Fruit fly (Drosophila melanogaster) whole organism, embryonic: ENCODE results near the gene Sec10.

Source experiments
- BEAF-32 ChIP-seq: fragments of 200-800 bp; sonication (Bioruptor generic); optimal IDR thresholded peaks from 3 replicates; lab custom pipeline; 2017; ENCODE audit warnings: missing biosample characterization, missing genetic modification characterization, mild to moderate bottlenecking, moderate library complexity, missing genetic modification reagents
- CG10431 ChIP-seq: fragments of 200-800 bp; sonication (Bioruptor generic); optimal IDR thresholded peaks from 3 replicates; lab custom pipeline; 2018; ENCODE audit warnings: missing biosample characterization, mild to moderate bottlenecking, missing genetic modification characterization
- CG11723 ChIP-seq: fragments of 200-800 bp; sonication (Bioruptor generic); optimal IDR thresholded peaks from 2 replicates; lab custom pipeline; 2017; ENCODE audit warnings: missing biosample characterization, mild to moderate bottlenecking, missing genetic modification characterization
- CG12155 ChIP-seq: fragments of 200-800 bp; sonication (Bioruptor generic); optimal IDR thresholded peaks from 3 replicates; lab custom pipeline; 2016; ENCODE audit warnings: missing biosample characterization, missing genetic modification characterization
- CG13624 ChIP-seq: fragments of 200-800 bp; sonication (Bioruptor generic); optimal IDR thresholded peaks from 2 replicates; lab custom pipeline; 2016; ENCODE audit warnings: missing biosample characterization, missing genetic modification characterization
- CG14050 ChIP-seq: fragments of 200-800 bp; sonication (Bioruptor generic); IDR thresholded peaks from 3 replicates; pipeline ENCODE4 v1.3.6; 2022; ENCODE audit warnings: missing biosample characterization, missing genetic modification characterization
- CG14441 ChIP-seq: fragments of 200-800 bp; sonication (Bioruptor generic); IDR thresholded peaks from 2 replicates; pipeline ENCODE4 v1.3.6; 2022; ENCODE audit warnings: missing biosample characterization, missing genetic modification characterization
- CG14710 ChIP-seq: fragments of 200-800 bp; sonication (Bioruptor generic); optimal IDR thresholded peaks from 3 replicates; lab custom pipeline; 2019; ENCODE audit warnings: missing biosample characterization, mild to moderate bottlenecking, missing genetic modification characterization, moderate library complexity
- CG15269 ChIP-seq: fragments of 200-800 bp; sonication (Bioruptor generic); optimal IDR thresholded peaks from 2 replicates; lab custom pipeline; 2018; ENCODE audit warnings: missing biosample characterization, mild to moderate bottlenecking, missing genetic modification characterization, moderate library complexity
- CG15479 ChIP-seq: fragments of 200-800 bp; sonication (Bioruptor generic); optimal IDR thresholded peaks from 3 replicates; lab custom pipeline; 2019; ENCODE audit warnings: missing biosample characterization, mild to moderate bottlenecking, missing genetic modification characterization, moderate library complexity
- CG15601 ChIP-seq: fragments of 200-800 bp; sonication (Bioruptor generic); optimal IDR thresholded peaks from 3 replicates; lab custom pipeline; 2019; ENCODE audit warnings: missing biosample characterization, mild to moderate bottlenecking, missing genetic modification characterization, moderate library complexity
- CG1602 ChIP-seq: fragments of 200-800 bp; sonication (Bioruptor generic); optimal IDR thresholded peaks from 3 replicates; lab custom pipeline; 2016; ENCODE audit warnings: missing biosample characterization, missing genetic modification characterization
- CG1647 ChIP-seq: fragments of 200-800 bp; sonication (Bioruptor generic); optimal IDR thresholded peaks from 3 replicates; lab custom pipeline; 2016; ENCODE audit warnings: missing biosample characterization, missing genetic modification characterization
- CG17328 ChIP-seq: fragments of 200-800 bp; sonication (Bioruptor generic); IDR thresholded peaks from 2 replicates; pipeline ENCODE4 v1.3.6; 2022; ENCODE audit warnings: missing biosample characterization, missing genetic modification characterization
- CG18476 ChIP-seq: fragments of 200-800 bp; sonication (Bioruptor generic); optimal IDR thresholded peaks from 2 replicates; lab custom pipeline; 2016; ENCODE audit warnings: missing biosample characterization, mild to moderate bottlenecking, missing genetic modification characterization
- CG18764 ChIP-seq: fragments of 200-800 bp; sonication (Bioruptor generic); optimal IDR thresholded peaks from 3 replicates; lab custom pipeline; 2016; ENCODE audit warnings: missing biosample characterization, missing genetic modification characterization
- CG31224 ChIP-seq: fragments of 200-800 bp; sonication (Bioruptor generic); IDR thresholded peaks from 2 replicates; pipeline ENCODE4 v1.3.6; 2022; ENCODE audit warnings: missing biosample characterization, missing genetic modification characterization
- CG4328 ChIP-seq: fragments of 200-800 bp; sonication (Bioruptor generic); optimal IDR thresholded peaks from 3 replicates; lab custom pipeline; 2017; ENCODE audit warnings: missing biosample characterization, missing genetic modification reagents, missing genetic modification characterization
- CG4404 ChIP-seq: fragments of 200-800 bp; sonication (Bioruptor generic); IDR thresholded peaks from 2 replicates; pipeline ENCODE4 v1.3.6; 2022; ENCODE audit warnings: missing biosample characterization, missing genetic modification characterization
- CG4854 ChIP-seq: fragments of 200-800 bp; sonication (Bioruptor generic); optimal IDR thresholded peaks from 2 replicates; lab custom pipeline; 2016; ENCODE audit warnings: missing biosample characterization, missing genetic modification characterization, inconsistent platforms
- CG6654 ChIP-seq: fragments of 200-800 bp; sonication (Bioruptor generic); optimal IDR thresholded peaks from 2 replicates; lab custom pipeline; 2017; ENCODE audit warnings: missing biosample characterization, mild to moderate bottlenecking, missing genetic modification characterization
- CG6683 ChIP-seq: fragments of 200-800 bp; sonication (Bioruptor generic); optimal IDR thresholded peaks from 2 replicates; lab custom pipeline; 2017; ENCODE audit warnings: missing biosample characterization, mild to moderate bottlenecking, missing genetic modification characterization, missing genetic modification reagents
- CG7963 ChIP-seq: fragments of 200-800 bp; sonication (Bioruptor generic); IDR thresholded peaks from 3 replicates; pipeline ENCODE4 v1.3.6; 2022; ENCODE audit warnings: missing biosample characterization, missing genetic modification characterization; ENCODE audit not compliant: partially characterized antibody
- CG9876 ChIP-seq: fragments of 200-800 bp; sonication (Bioruptor generic); optimal IDR thresholded peaks from 2 replicates; lab custom pipeline; 2016; ENCODE audit warnings: missing biosample characterization, missing genetic modification characterization
- CG9932 ChIP-seq: fragments of 200-800 bp; sonication (Bioruptor generic); IDR thresholded peaks from 2 replicates; pipeline ENCODE4 v1.3.6; 2022; ENCODE audit warnings: missing biosample characterization, missing genetic modification characterization
- CTCF ChIP-seq: fragments of 200-800 bp; sonication (Bioruptor generic); optimal IDR thresholded peaks from 2 replicates; lab custom pipeline; 2017; ENCODE audit warnings: missing biosample characterization, mild to moderate bottlenecking, missing genetic modification characterization, moderate library complexity
- CoRest ChIP-seq: fragments of 200-800 bp; sonication (Bioruptor generic); optimal IDR thresholded peaks from 3 replicates; lab custom pipeline; 2018; ENCODE audit warnings: missing biosample characterization, mild to moderate bottlenecking, missing genetic modification characterization, moderate library complexity
- Doc3 ChIP-seq: fragments of 200-800 bp; sonication (Bioruptor generic); IDR thresholded peaks from 3 replicates; pipeline ENCODE4 v1.3.6; 2022; ENCODE audit warnings: missing biosample characterization, missing genetic modification characterization; ENCODE audit not compliant: partially characterized antibody
- Hr51 ChIP-seq, 2 experiments: fragments of 200-800 bp; sonication (Bioruptor generic); optimal IDR thresholded peaks; 2 replicates in 1 of 2; 3 replicates in 1 of 2; lab custom pipeline; 2016 to 2018; ENCODE audit warnings: missing biosample characterization in 2 of 2, missing genetic modification characterization in 2 of 2, mild to moderate bottlenecking in 1 of 2, moderate library complexity in 1 of 2
- NC2β ChIP-seq: fragments of 200-800 bp; sonication (Bioruptor generic); optimal IDR thresholded peaks from 2 replicates; lab custom pipeline; 2016; ENCODE audit warnings: missing biosample characterization, missing genetic modification characterization
- Ptx1 ChIP-seq: fragments of 200-800 bp; sonication (Bioruptor generic); IDR thresholded peaks from 2 replicates; pipeline ENCODE4 v1.3.6; 2022; ENCODE audit warnings: missing biosample characterization, missing genetic modification characterization
- Taf1 ChIP-seq: fragments of 200-800 bp; sonication (Bioruptor generic); IDR thresholded peaks from 2 replicates; pipeline ENCODE4 v1.3.6; 2022; ENCODE audit warnings: missing biosample characterization, missing genetic modification characterization
- al ChIP-seq: fragments of 200-800 bp; sonication (Bioruptor generic); IDR thresholded peaks from 2 replicates; pipeline ENCODE4 v1.3.6; 2022; ENCODE audit warnings: missing biosample characterization, missing genetic modification characterization
- amos ChIP-seq: fragments of 200-800 bp; sonication (Bioruptor generic); IDR thresholded peaks from 2 replicates; pipeline ENCODE4 v1.3.6; 2022; ENCODE audit warnings: missing biosample characterization, missing genetic modification characterization; ENCODE audit not compliant: partially characterized antibody
- caup ChIP-seq: fragments of 200-800 bp; sonication (Bioruptor generic); optimal IDR thresholded peaks from 3 replicates; lab custom pipeline; 2017; ENCODE audit warnings: missing biosample characterization, mild to moderate bottlenecking, missing genetic modification characterization, moderate library complexity; ENCODE audit not compliant: severe bottlenecking
- ci ChIP-seq: fragments of 200-800 bp; sonication (Bioruptor generic); IDR thresholded peaks from 3 replicates; pipeline ENCODE4 v1.3.6; 2022; ENCODE audit warnings: missing biosample characterization, missing genetic modification characterization
- crp ChIP-seq, 2 experiments: fragments of 200-800 bp; sonication (Bioruptor generic); optimal IDR thresholded peaks; 2 replicates in 1 of 2; 3 replicates in 1 of 2; lab custom pipeline; 2017; ENCODE audit warnings: missing biosample characterization in 2 of 2, missing genetic modification characterization in 2 of 2, mild to moderate bottlenecking in 1 of 2, moderate library complexity in 1 of 2
- esg ChIP-seq: fragments of 200-800 bp; sonication (Bioruptor generic); conservative IDR thresholded peaks from 2 replicates; pipeline ENCODE4 v1.3.6; 2022; ENCODE audit warnings: missing biosample characterization, missing genetic modification characterization
- ftz-f1 ChIP-seq: fragments of 200-800 bp; sonication (Bioruptor generic); optimal IDR thresholded peaks from 2 replicates; lab custom pipeline; 2016; ENCODE audit warnings: missing biosample characterization, missing genetic modification characterization
- gsb ChIP-seq: fragments of 200-800 bp; sonication (Bioruptor generic); IDR thresholded peaks from 2 replicates; pipeline ENCODE4 v1.3.6; 2022; ENCODE audit warnings: missing biosample characterization, missing genetic modification characterization
- insv ChIP-seq, 2 experiments: fragments of 200-800 bp; sonication (Bioruptor generic); optimal IDR thresholded peaks; 3 replicates each; lab custom pipeline; 2016 to 2018; ENCODE audit warnings: missing biosample characterization in 2 of 2, missing genetic modification characterization in 2 of 2
- kah ChIP-seq: fragments of 200-800 bp; sonication (Bioruptor generic); optimal IDR thresholded peaks from 2 replicates; lab custom pipeline; 2018; ENCODE audit warnings: missing biosample characterization, mild to moderate bottlenecking, missing genetic modification characterization
- knrl ChIP-seq: fragments of 200-800 bp; sonication (Bioruptor generic); IDR thresholded peaks from 3 replicates; pipeline ENCODE4 v1.3.6; 2022; ENCODE audit warnings: missing biosample characterization, missing genetic modification characterization; ENCODE audit not compliant: partially characterized antibody
- nmo ChIP-seq: fragments of 200-800 bp; sonication (Bioruptor generic); optimal IDR thresholded peaks from 2 replicates; lab custom pipeline; 2018; ENCODE audit warnings: missing biosample characterization, mild to moderate bottlenecking, missing genetic modification characterization, moderate library complexity
- slp2 ChIP-seq: fragments of 200-800 bp; sonication (Bioruptor generic); optimal IDR thresholded peaks from 2 replicates; lab custom pipeline; 2016; ENCODE audit warnings: missing biosample characterization, missing genetic modification characterization
- tna ChIP-seq: fragments of 200-800 bp; sonication (Bioruptor generic); IDR thresholded peaks from 2 replicates; pipeline ENCODE4 v1.3.6; 2022; ENCODE audit warnings: missing biosample characterization, missing genetic modification characterization; ENCODE audit not compliant: partially characterized antibody
- twi ChIP-seq: fragments of 200-800 bp; optimal IDR thresholded peaks from 2 replicates; lab custom pipeline; 2019; ENCODE audit warnings: missing biosample characterization, mild to moderate bottlenecking, missing genetic modification characterization, moderate library complexity
- unc-4 ChIP-seq: fragments of 200-800 bp; sonication (Bioruptor generic); IDR thresholded peaks from 2 replicates; pipeline ENCODE4 v1.3.6; 2022; ENCODE audit warnings: missing biosample characterization, missing genetic modification characterization; ENCODE audit not compliant: partially characterized antibody
- wor ChIP-seq: fragments of 200-800 bp; sonication (Bioruptor generic); IDR thresholded peaks from 2 replicates; pipeline ENCODE4 v1.3.6; 2022; ENCODE audit warnings: missing biosample characterization, missing genetic modification characterization

The Sec10 gene

DNA sequence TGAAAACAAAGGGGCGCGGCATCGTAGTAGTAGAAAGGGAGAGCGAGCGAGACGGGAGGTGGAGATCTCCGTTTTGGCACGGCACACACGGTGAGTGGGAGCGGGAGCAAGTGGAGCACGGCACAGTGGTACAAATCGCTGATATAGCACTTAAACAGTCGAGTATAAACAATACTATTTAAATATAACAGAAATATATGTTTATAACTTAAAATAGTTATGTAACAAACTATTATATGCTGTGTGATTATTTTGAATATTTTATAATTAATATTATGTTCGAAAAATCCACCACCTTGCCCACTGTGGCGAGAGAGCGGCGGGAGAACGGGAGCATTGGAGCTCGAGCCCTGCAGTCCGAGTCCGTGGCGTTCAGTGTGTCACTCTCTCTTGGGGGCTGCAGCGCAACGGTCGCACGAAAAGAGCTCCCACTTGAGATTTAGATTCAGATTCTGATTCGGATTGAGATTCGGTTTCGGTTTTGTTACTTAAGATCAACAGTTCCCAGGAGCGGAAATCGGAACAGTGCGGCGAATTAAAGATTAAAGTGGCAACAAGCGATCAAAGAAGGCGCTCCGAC is 6.5 kb downstream of the Sec10 start, which contains the start of gene Kal1 (continued):
- TF ChIP-seq ftz-f1 (GFP tag; lab: Kevin White, UChicago), result no peak
- TF ChIP-seq CG15601, result peak; percentile 94
- TF ChIP-seq al, result peak; percentile 54; the same call in 1 of the 2 replicates
- no peak for TF ChIP-seq amos (GFP tag; lab: Robert Waterston, UW)
- TF ChIP-seq CG18476 (GFP tag; lab: Kevin White, UChicago), result peak; percentile 65
- peak; percentile 98 for TF ChIP-seq ci (GFP tag; lab: Robert Waterston, UW)
- no peak for TF ChIP-seq unc-4 (GFP tag; lab: Robert Waterston, UW)
- TF ChIP-seq tna (GFP tag; lab: Robert Waterston, UW), result no peak
- TF ChIP-seq Taf1, result peak; percentile 53; the same call in 1 of the 2 replicates
- peak; percentile 44 for TF ChIP-seq CG31224 (GFP tag; lab: Robert Waterston, UW)
- TF ChIP-seq CG10431 (GFP tag; lab: Kevin White, UChicago), result peak; percentile 87
- TF ChIP-seq CG11723 (GFP tag; lab: Kevin White, UChicago), result peak; percentile 91
- TF ChIP-seq BEAF-32 (GFP tag; lab: Kevin White, UChicago), result no peak
- TF ChIP-seq gsb (GFP tag; lab: Robert Waterston, UW), result peak; percentile 69
- TF ChIP-seq CG1647, result no peak
- TF ChIP-seq CG15479 (GFP tag; lab: Kevin White, UChicago), result no peak
- TF ChIP-seq CoRest (tag; lab: Kevin White, UChicago), result peak; percentile 90
- peak; percentile 63 for TF ChIP-seq CG4404 (GFP tag; lab: Robert Waterston, UW)
- TF ChIP-seq CG12155 (GFP tag; lab: Kevin White, UChicago), result peak; percentile 73
- TF ChIP-seq CG14441, result peak; percentile 90
- peak; percentile 81 for TF ChIP-seq caup (GFP tag; lab: Kevin White, UChicago)
- TF ChIP-seq CG6654 (GFP tag; lab: Kevin White, UChicago), result peak; percentile 73
- TF ChIP-seq crp (GFP tag; optimal IDR thresholded peaks at IDR 0.05; lab: Kevin White, UChicago), result peak in 1 of 2 experiments; percentile 52
- no peak for TF ChIP-seq CG7963 (GFP tag; lab: Robert Waterston, UW)
- peak; percentile 88 for TF ChIP-seq twi (tag; lab: Kevin White, UChicago)
- no peak for TF ChIP-seq slp2
- no peak for TF ChIP-seq NC2β
- no peak for TF ChIP-seq CG13624 (GFP tag; lab: Kevin White, UChicago)
- TF ChIP-seq CTCF (GFP tag; lab: Kevin White, UChicago), result peak; percentile 67
- peak; percentile 95 for TF ChIP-seq CG17328 (GFP tag; lab: Robert Waterston, UW)
- TF ChIP-seq kah, result peak; percentile 90
- TF ChIP-seq CG4854 (GFP tag; lab: Kevin White, UChicago), result peak; percentile 9
- peak; percentile 51 for TF ChIP-seq CG9932 (GFP tag; lab: Robert Waterston, UW)
- peak; percentile 81 for TF ChIP-seq CG18764 (GFP tag; lab: Kevin White, UChicago)
- TF ChIP-seq Ptx1, result peak; percentile 93
- peak; percentile 84 for TF ChIP-seq CG1602 (GFP tag; lab: Kevin White, UChicago)
- peak; percentile 80 for TF ChIP-seq CG4328 (GFP tag; lab: Kevin White, UChicago)
- peak; percentile 96 for TF ChIP-seq nmo (GFP tag; lab: Kevin White, UChicago)
- no peak for TF ChIP-seq Doc3 (GFP tag; lab: Robert Waterston, UW)
- TF ChIP-seq CG9876 (GFP tag; lab: Kevin White, UChicago), result no peak
- TF ChIP-seq CG14710 (tag; lab: Kevin White, UChicago), result peak; percentile 89
- TF ChIP-seq CG15269 (tag; lab: Kevin White, UChicago), result peak; percentile 93
- TF ChIP-seq CG6683 (GFP tag; lab: Kevin White, UChicago), result peak; percentile 85
- TF ChIP-seq insv (GFP tag; optimal IDR thresholded peaks at IDR 0.05; lab: Kevin White, UChicago), result peak in 1 of 2 experiments; percentile 7
- TF ChIP-seq esg (GFP tag; lab: Robert Waterston, UW), result peak; percentile 86
- 0 out of 3 replicates have a peak, but pooled peaks have one; percentile 38 for TF ChIP-seq knrl
- TF ChIP-seq wor (GFP tag; lab: Robert Waterston, UW), result peak; percentile 93
- peak; percentile 91 for TF ChIP-seq CG14050
- TF ChIP-seq Hr51 (GFP tag; optimal IDR thresholded peaks at IDR 0.05; lab: Kevin White, UChicago), result peak; percentile 17 to 96
